Worm (Caenorhabditis elegans) whole organism, L2 larva: Measurements from ENCODE around the gene R09E12.9.

Experiments used
- C34F6.9 ChIP-seq: fragments of 150-350 bp; optimal IDR thresholded peaks from 2 replicates; lab custom pipeline; 2014; ENCODE audit warnings: missing biosample characterization, missing genetic modification characterization
- nhr-237 ChIP-seq: fragments of 150-350 bp; optimal IDR thresholded peaks from 2 replicates; lab custom pipeline; 2014; ENCODE audit warnings: missing biosample characterization, missing genetic modification characterization
- skn-1 ChIP-seq: sonication (generic microtip); optimal IDR thresholded peaks from 2 replicates; lab custom pipeline; 2017; ENCODE audit warnings: missing biosample characterization, missing genetic modification characterization
- unc-39 ChIP-seq: fragments of 150-350 bp; optimal IDR thresholded peaks from 2 replicates; lab custom pipeline; 2014; ENCODE audit warnings: missing biosample characterization, missing genetic modification characterization
- ztf-11 ChIP-seq: sonication (generic microtip); optimal IDR thresholded peaks from 2 replicates; lab custom pipeline; 2017; ENCODE audit warnings: missing biosample characterization, missing genetic modification characterization

DNA sequence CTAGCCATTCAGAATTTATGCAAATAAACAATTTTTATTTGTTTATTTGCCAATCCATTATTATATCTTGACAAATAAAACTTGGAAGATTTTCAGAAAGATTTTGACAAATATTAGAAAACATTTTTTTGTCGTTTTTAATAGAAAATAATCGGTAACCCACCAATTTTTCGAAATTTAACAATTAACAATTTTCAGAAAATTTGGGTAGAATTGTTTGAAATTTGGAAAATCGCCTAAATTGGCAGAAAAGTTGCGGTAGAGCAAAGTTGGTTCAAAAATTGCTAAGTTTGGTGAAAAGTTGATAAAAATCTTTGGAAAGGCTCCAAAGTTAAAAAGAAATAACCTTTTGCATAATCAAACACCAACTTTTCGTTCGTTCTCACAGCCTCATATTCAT, 30.9 kb downstream of the R09E12.9 start:
- TF ChIP-seq unc-39 (no peak), C34F6.9 (tag; lab: Kevin White, UChicago) (no peak), ztf-11 (no peak), skn-1 (tag; lab: Kevin White, UChicago) (no peak), nhr-237 (tag; lab: Kevin White, UChicago) (no peak)
